Worm (Caenorhabditis elegans) whole organism, L1 larva: Measurements from ENCODE around the gene rab-3.
A peak's percentile ranks its signal among the peaks of the same experiment; 100 is the strongest.

Experiments
- C34B4.2 ChIP-seq: sonication (generic microtip); optimal IDR thresholded peaks from 2 replicates; lab custom pipeline; 2017; ENCODE audit warnings: mild to moderate bottlenecking, missing genetic modification characterization, missing compliant biosample characterization
- F16B12.6 ChIP-seq: fragments of 150-350 bp; optimal IDR thresholded peaks from 2 replicates; lab custom pipeline; 2014; ENCODE audit warnings: missing biosample characterization, missing genetic modification characterization
- Y116A8C.19 ChIP-seq: sonication (generic microtip); optimal IDR thresholded peaks from 2 replicates; lab custom pipeline; 2016; ENCODE audit warnings: missing compliant biosample characterization, missing genetic modification characterization, borderline replicate concordance
- aha-1 ChIP-seq: fragments of 150-350 bp; optimal IDR thresholded peaks from 2 replicates; lab custom pipeline; 2014; ENCODE audit warnings: missing biosample characterization, missing genetic modification characterization
- alr-1 ChIP-seq: fragments of 200-800 bp; sonication (Bioruptor generic); optimal IDR thresholded peaks from 2 replicates; lab custom pipeline; 2018; ENCODE audit warnings: borderline replicate concordance, mild to moderate bottlenecking, missing genetic modification characterization, missing compliant biosample characterization
- aly-2 ChIP-seq: fragments of 150-350 bp; optimal IDR thresholded peaks from 2 replicates; lab custom pipeline; 2014; ENCODE audit warnings: missing biosample characterization, missing genetic modification characterization
- blmp-1 ChIP-seq: fragments of 150-350 bp; optimal IDR thresholded peaks from 2 replicates; lab custom pipeline; 2014; ENCODE audit warnings: missing biosample characterization, missing genetic modification characterization
- ceh-63 ChIP-seq: fragments of 200-800 bp; sonication (Bioruptor generic); optimal IDR thresholded peaks from 2 replicates; lab custom pipeline; 2018; ENCODE audit warnings: mild to moderate bottlenecking, missing genetic modification characterization, missing compliant biosample characterization
- ceh-8 ChIP-seq: fragments of 200-800 bp; sonication (Bioruptor generic); optimal IDR thresholded peaks from 2 replicates; lab custom pipeline; 2018; ENCODE audit warnings: mild to moderate bottlenecking, missing genetic modification characterization, moderate library complexity, missing compliant biosample characterization
- ceh-82 ChIP-seq, 3 experiments: fragments of 150-350 bp in 1 of 3; sonication (generic microtip) in 2 of 3; optimal IDR thresholded peaks; 2 replicates each; lab custom pipeline; 2014 to 2017; ENCODE audit warnings: missing biosample characterization in 3 of 3, missing genetic modification characterization in 3 of 3
- ceh-88 ChIP-seq: fragments of 200-800 bp; sonication (Bioruptor generic); IDR thresholded peaks from 2 replicates; pipeline ENCODE4 v1.3.6; 2022; ENCODE audit warnings: missing genetic modification characterization, missing compliant biosample characterization
- ceh-90 ChIP-seq: sonication (generic microtip); optimal IDR thresholded peaks from 2 replicates; lab custom pipeline; 2016; ENCODE audit warnings: missing genetic modification characterization, missing compliant biosample characterization
- ces-1 ChIP-seq: fragments of 150-350 bp; optimal IDR thresholded peaks from 2 replicates; lab custom pipeline; 2014; ENCODE audit warnings: missing biosample characterization, missing genetic modification reagents, missing genetic modification characterization
- efl-3 ChIP-seq: fragments of 200-800 bp; sonication (Bioruptor generic); optimal IDR thresholded peaks from 2 replicates; lab custom pipeline; 2018; ENCODE audit warnings: mild to moderate bottlenecking, missing genetic modification characterization, missing compliant biosample characterization
- egl-27 ChIP-seq, 2 experiments: fragments of 150-350 bp in 1 of 2; sonication (generic microtip); optimal IDR thresholded peaks; 3 replicates each; lab custom pipeline; 2017 to 2018; ENCODE audit warnings: missing biosample characterization in 2 of 2, missing genetic modification characterization in 2 of 2, missing genetic modification reagents in 2 of 2
- elt-2 ChIP-seq: sonication (generic microtip); optimal IDR thresholded peaks from 2 replicates; lab custom pipeline; 2016; ENCODE audit warnings: missing genetic modification characterization, mild to moderate bottlenecking, inconsistent platforms, missing compliant biosample characterization, missing genetic modification reagents
- elt-3 ChIP-seq, 6 experiments: fragments of 150-350 bp in 1 of 6; sonication (generic microtip); optimal IDR thresholded peaks; 2 replicates each; lab custom pipeline; 2017 to 2018; ENCODE audit warnings: missing biosample characterization in 6 of 6, missing genetic modification characterization in 6 of 6, inconsistent platforms in 1 of 6
- ets-5 ChIP-seq: fragments of 200-800 bp; sonication (Bioruptor generic); IDR thresholded peaks from 2 replicates; pipeline ENCODE4 v1.3.6; 2022; ENCODE audit warnings: missing genetic modification characterization, missing compliant biosample characterization
- fkh-10 ChIP-seq: sonication (generic microtip); optimal IDR thresholded peaks from 2 replicates; lab custom pipeline; 2017; ENCODE audit warnings: missing biosample characterization, missing genetic modification reagents, missing genetic modification characterization
- grh-1 ChIP-seq: fragments of 200-800 bp; sonication (Bioruptor generic); IDR thresholded peaks from 2 replicates; pipeline ENCODE4 v1.3.6; 2022; ENCODE audit warnings: missing genetic modification reagents, missing genetic modification characterization, missing compliant biosample characterization
- hlh-17 ChIP-seq: fragments of 200-800 bp; sonication (Bioruptor generic); optimal IDR thresholded peaks from 2 replicates; lab custom pipeline; 2018; ENCODE audit warnings: missing genetic modification characterization, mild to moderate bottlenecking, missing compliant biosample characterization, moderate library complexity, borderline replicate concordance
- hpl-2 ChIP-seq: fragments of 150-350 bp; optimal IDR thresholded peaks from 2 replicates; lab custom pipeline; 2014; ENCODE audit warnings: missing biosample characterization, missing genetic modification reagents, missing genetic modification characterization
- irx-1 ChIP-seq: sonication (generic microtip); optimal IDR thresholded peaks from 2 replicates; lab custom pipeline; 2016; ENCODE audit warnings: missing genetic modification characterization, missing compliant biosample characterization
- jun-1 ChIP-seq: fragments of 150-350 bp; optimal IDR thresholded peaks from 2 replicates; lab custom pipeline; 2014; ENCODE audit warnings: missing biosample characterization, missing genetic modification reagents, missing genetic modification characterization
- lin-13 ChIP-seq: fragments of 150-350 bp; optimal IDR thresholded peaks from 2 replicates; lab custom pipeline; 2014; ENCODE audit warnings: missing biosample characterization, missing genetic modification reagents, missing genetic modification characterization
- lin-39 ChIP-seq: fragments of 150-350 bp; optimal IDR thresholded peaks from 2 replicates; lab custom pipeline; 2014; ENCODE audit warnings: missing biosample characterization, missing genetic modification reagents, missing genetic modification characterization
- lir-3 ChIP-seq: sonication (generic microtip); optimal IDR thresholded peaks from 2 replicates; lab custom pipeline; 2016; ENCODE audit warnings: mild to moderate bottlenecking, missing genetic modification characterization, moderate library complexity, missing compliant biosample characterization; ENCODE audit not compliant: poor library complexity
- nhr-19 ChIP-seq: fragments of 200-800 bp; sonication (Bioruptor generic); conservative IDR thresholded peaks from 2 replicates; pipeline ENCODE4 v1.3.6; 2022; ENCODE audit warnings: missing genetic modification characterization, missing compliant biosample characterization
- nhr-237 ChIP-seq: fragments of 150-350 bp; optimal IDR thresholded peaks from 2 replicates; lab custom pipeline; 2014; ENCODE audit warnings: missing biosample characterization, missing genetic modification characterization
- nhr-47 ChIP-seq: sonication (generic microtip); optimal IDR thresholded peaks from 2 replicates; lab custom pipeline; 2016; ENCODE audit warnings: mild to moderate bottlenecking, missing genetic modification characterization, moderate library complexity, missing compliant biosample characterization
- nhr-76 ChIP-seq: sonication (generic microtip); optimal IDR thresholded peaks from 2 replicates; lab custom pipeline; 2017; ENCODE audit warnings: missing biosample characterization, missing genetic modification characterization
- nhr-85 ChIP-seq: sonication (generic microtip); peaks from one replicate; lab custom pipeline; 2016; ENCODE audit warnings: missing genetic modification characterization, inconsistent platforms, missing compliant biosample characterization
- nhr-90 ChIP-seq: sonication (generic microtip); optimal IDR thresholded peaks from 2 replicates; lab custom pipeline; 2016; ENCODE audit warnings: mild to moderate bottlenecking, missing genetic modification characterization, missing compliant biosample characterization; ENCODE audit not compliant: poor library complexity
- pqm-1 ChIP-seq: sonication (generic microtip); optimal IDR thresholded peaks from 3 replicates; lab custom pipeline; 2017; ENCODE audit warnings: missing biosample characterization, missing genetic modification characterization
- snpc-4 ChIP-seq: fragments of 150-350 bp; optimal IDR thresholded peaks from 2 replicates; lab custom pipeline; 2014; ENCODE audit warnings: missing biosample characterization, missing genetic modification characterization
- sptf-1 ChIP-seq: fragments of 150-350 bp; optimal IDR thresholded peaks from 2 replicates; lab custom pipeline; 2014; ENCODE audit warnings: missing biosample characterization, missing genetic modification characterization
- sup-37 ChIP-seq: fragments of 200-800 bp; sonication (Bioruptor generic); optimal IDR thresholded peaks from 2 replicates; lab custom pipeline; 2018; ENCODE audit warnings: mild to moderate bottlenecking, missing genetic modification characterization, missing compliant biosample characterization
- swsn-7 ChIP-seq: sonication (generic microtip); optimal IDR thresholded peaks from 2 replicates; lab custom pipeline; 2016; ENCODE audit warnings: missing genetic modification characterization, missing compliant biosample characterization
- tbx-2 ChIP-seq: sonication (generic microtip); optimal IDR thresholded peaks from 2 replicates; lab custom pipeline; 2016; ENCODE audit warnings: missing genetic modification characterization, missing compliant biosample characterization
- tlp-1 ChIP-seq: fragments of 150-350 bp; optimal IDR thresholded peaks from 2 replicates; lab custom pipeline; 2014; ENCODE audit warnings: missing biosample characterization, missing genetic modification characterization
- unc-30 ChIP-seq: sonication (generic microtip); optimal IDR thresholded peaks from 2 replicates; lab custom pipeline; 2017; ENCODE audit warnings: missing biosample characterization, missing genetic modification characterization
- unc-62 ChIP-seq: fragments of 150-350 bp; optimal IDR thresholded peaks from 2 replicates; lab custom pipeline; 2014; ENCODE audit warnings: missing biosample characterization, missing genetic modification reagents, missing genetic modification characterization
- unc-98 ChIP-seq: fragments of 200-800 bp; sonication (Bioruptor generic); IDR thresholded peaks from 2 replicates; pipeline ENCODE4 v1.3.6; 2022; ENCODE audit warnings: missing genetic modification characterization, missing compliant biosample characterization
- vab-15 ChIP-seq: sonication (generic microtip); optimal IDR thresholded peaks from 2 replicates; lab custom pipeline; 2017; ENCODE audit warnings: missing genotype, mild to moderate bottlenecking, missing genetic modification characterization, missing compliant biosample characterization
- xbp-1 ChIP-seq: sonication (generic microtip); optimal IDR thresholded peaks from 2 replicates; lab custom pipeline; 2016; ENCODE audit warnings: missing genetic modification characterization, missing compliant biosample characterization
- zip-4 ChIP-seq: fragments of 200-800 bp; sonication (Bioruptor generic); optimal IDR thresholded peaks from 2 replicates; lab custom pipeline; 2018; ENCODE audit warnings: mild to moderate bottlenecking, missing genetic modification characterization, moderate library complexity, missing compliant biosample characterization

Gene rab-3

DNA sequence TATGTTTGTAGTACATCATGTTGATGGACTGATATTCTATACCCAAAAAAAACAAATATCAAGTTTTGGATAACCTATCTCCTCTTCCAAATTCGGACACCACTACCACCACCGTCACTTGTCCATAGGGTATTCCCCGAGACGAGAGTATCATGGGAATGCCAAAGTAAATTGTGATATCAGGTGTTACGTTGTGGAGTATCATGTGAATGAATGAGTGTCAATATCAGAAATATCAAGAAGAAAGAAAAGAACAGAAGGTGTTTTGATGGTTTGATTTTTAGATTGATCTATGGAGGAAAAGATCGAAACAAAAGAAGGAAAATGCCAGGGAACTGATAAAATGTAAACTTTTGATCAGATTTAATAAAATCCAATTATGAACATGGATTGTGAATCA, 29.4 kb downstream of the rab-3 start (continued):
- TF ChIP-seq hlh-17 (GFP tag; lab: Kevin White, UChicago) (no peak), tlp-1 (tag; lab: Kevin White, UChicago) (no peak), aha-1 (tag; lab: Kevin White, UChicago) (no peak), nhr-19 (GFP tag; lab: Robert Waterston, UW) (peak; percentile 82), alr-1 (tag; lab: Kevin White, UChicago) (no peak), ceh-63 (GFP tag; lab: Kevin White, UChicago) (no peak), nhr-47 (peak; percentile 33), ces-1 (GFP tag; lab: Kevin White, UChicago) (no peak), sptf-1 (tag; lab: Kevin White, UChicago) (no peak), ceh-90 (no peak), ceh-82 (tag; optimal IDR thresholded peaks at IDR 0.05; lab: Kevin White, UChicago) (no peak), vab-15 (tag; lab: Kevin White, UChicago) (peak; percentile 46), fkh-10 (no peak), irx-1 (no peak), nhr-90 (no peak), nhr-85 (tag; lab: Kevin White, UChicago) (peak; percentile 56), pqm-1 (tag; lab: Kevin White, UChicago) (no peak), ets-5 (GFP tag; lab: Robert Waterston, UW) (no peak), nhr-237 (no peak), blmp-1 (tag; lab: Kevin White, UChicago) (peak; percentile 38), tbx-2 (tag; lab: Kevin White, UChicago) (peak; percentile 57), grh-1 (GFP tag; lab: Robert Waterston, UW) (no peak), zip-4 (no peak), elt-3 (tag; optimal IDR thresholded peaks at IDR 0.05; lab: Kevin White, UChicago) (peak in 2 of 6 experiments; percentile 51 to 85), nhr-76 (no peak), egl-27 (tag; optimal IDR thresholded peaks at IDR 0.05; lab: Kevin White, UChicago) (no peak), swsn-7 (tag; lab: Kevin White, UChicago) (peak; percentile 25), lir-3 (tag; lab: Kevin White, UChicago) (no peak), ceh-8 (GFP tag; lab: Kevin White, UChicago) (no peak), lin-39 (tag; lab: Kevin White, UChicago) (no peak), elt-2 (peak; percentile 51), F16B12.6 (no peak), snpc-4 (no peak), hpl-2 (GFP tag; lab: Kevin White, UChicago) (no peak), unc-62 (no peak), xbp-1 (tag; lab: Kevin White, UChicago) (no peak), lin-13 (GFP tag; lab: Kevin White, UChicago) (peak; percentile 57), jun-1 (tag; lab: Kevin White, UChicago) (no peak), Y116A8C.19 (tag; lab: Kevin White, UChicago) (no peak), sup-37 (no peak), aly-2 (tag; lab: Kevin White, UChicago) (no peak), efl-3 (no peak), unc-98 (GFP tag; lab: Robert Waterston, UW) (no peak), ceh-88 (GFP tag; lab: Robert Waterston, UW) (no peak), C34B4.2 (no peak), unc-30 (tag; lab: Kevin White, UChicago) (no peak)
